Worm (Caenorhabditis elegans): ENCODE measurements around the gene hsp-17.

Gene hsp-17

ce11 chrV:8401267-8401666, 15.5 kb upstream of the hsp-17 start:
- TF ChIP-seq lin-39 (tag; optimal IDR thresholded peaks at IDR 0.05): no peak
- TF ChIP-seq lir-3 (tag; optimal IDR thresholded peaks at IDR 0.05): no peak
- no peak for TF ChIP-seq nhr-25 (tag; optimal IDR thresholded peaks at IDR 0.05; ENCODE audit: borderline replicate concordance, insufficient read depth)
- TF ChIP-seq lin-15B (tag; optimal IDR thresholded peaks at IDR 0.05): no peak
- peak; percentile 52 for TF ChIP-seq nhr-28 (tag; optimal IDR thresholded peaks at IDR 0.05)
- no peak for TF ChIP-seq nhr-41 (GFP tag; IDR thresholded peaks at IDR 0.05)
- TF ChIP-seq zip-2 (tag; optimal IDR thresholded peaks at IDR 0.05): no peak
- TF ChIP-seq F44E2.7 (GFP tag; IDR thresholded peaks at IDR 0.05): no peak
- no peak for TF ChIP-seq daf-16 (GFP tag; optimal IDR thresholded peaks at IDR 0.05)
- no peak for TF ChIP-seq daf-16 (tag; optimal IDR thresholded peaks at IDR 0.05)
- no peak for TF ChIP-seq mxl-2 (GFP tag; conservative IDR thresholded peaks at IDR 0.05)
- TF ChIP-seq madf-9 (GFP tag; conservative IDR thresholded peaks at IDR 0.05): no peak
- TF ChIP-seq unc-62 (GFP tag; optimal IDR thresholded peaks at IDR 0.05 in 1 of 2): peak in 1 of 2 experiments; percentile 45
- no peak for TF ChIP-seq unc-62 (tag; optimal IDR thresholded peaks at IDR 0.05)
- TF ChIP-seq nhr-76 (tag; optimal IDR thresholded peaks at IDR 0.05): no peak
- TF ChIP-seq mxl-3 (GFP tag; optimal IDR thresholded peaks at IDR 0.05): no peak

- TF ChIP-seq aha-1 (tag): peak; percentile 92
- TF ChIP-seq madf-5 (GFP tag; IDR thresholded peaks at IDR 0.05): no peak
- no peak for TF ChIP-seq rbr-2 (tag; optimal IDR thresholded peaks at IDR 0.05)
- no peak for TF ChIP-seq fkh-10 (GFP tag; optimal IDR thresholded peaks at IDR 0.05)
Measured at ce11 chrV:8400808-8401207, 15.1 kb upstream of the hsp-17 start.

DNA sequence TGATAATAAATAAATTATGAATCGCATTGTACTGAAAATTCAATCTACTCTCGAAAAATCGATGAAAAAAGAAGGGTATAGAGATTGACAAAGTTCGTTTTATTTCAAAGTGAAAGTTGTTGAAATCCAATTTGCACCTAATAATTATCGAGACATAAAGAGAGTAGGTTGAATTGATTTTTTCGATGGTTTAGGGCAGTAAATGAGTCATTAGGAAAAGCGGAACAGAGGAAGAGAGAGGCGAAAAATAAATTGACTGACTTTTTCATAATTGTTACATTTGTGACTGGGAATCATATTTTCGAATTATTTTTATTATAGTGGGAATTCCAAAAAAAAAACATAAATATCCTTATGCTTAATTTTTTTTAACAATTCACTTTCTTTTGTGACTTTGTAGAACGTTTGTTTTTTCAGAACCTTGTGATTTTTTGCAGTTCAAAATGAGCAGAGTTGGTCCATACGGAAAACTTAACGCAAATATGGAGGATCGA, 8.7 kb upstream of the hsp-17 start, which contains the start of the genes pho-6 and F52E1.3:
TSS of gene pho-6 (minus strand) at position 101 of the 494 bp plus-strand sequence.
TSS of gene F52E1.3 (plus strand) at position 444 of the 494 bp plus-strand sequence.
- TF ChIP-seq dve-1 (tag; optimal IDR thresholded peaks at IDR 0.05; ENCODE audit: insufficient read depth): no peak
- no peak for TF ChIP-seq nhr-42 (GFP tag; IDR thresholded peaks at IDR 0.05)
- TF ChIP-seq mep-1 (tag; optimal IDR thresholded peaks at IDR 0.05): no peak
- no peak for TF ChIP-seq nhr-76 (tag; optimal IDR thresholded peaks at IDR 0.05)
- TF ChIP-seq ctbp-1 (GFP tag; IDR thresholded peaks at IDR 0.05): no peak
- TF ChIP-seq Y5F2A.4 (GFP tag; optimal IDR thresholded peaks at IDR 0.05): no peak
- TF ChIP-seq daf-19 (GFP tag; conservative IDR thresholded peaks at IDR 0.05): no peak
- no peak for TF ChIP-seq mxl-3 (GFP tag; optimal IDR thresholded peaks at IDR 0.05)
- no peak for TF ChIP-seq nhr-11 (tag; optimal IDR thresholded peaks at IDR 0.05)
- no peak for TF ChIP-seq unc-130 (GFP tag; optimal IDR thresholded peaks at IDR 0.05)
- TF ChIP-seq duxl-1 (tag; optimal IDR thresholded peaks at IDR 0.05; ENCODE audit: poor library complexity): no peak
- no peak for TF ChIP-seq nhr-6 (tag; optimal IDR thresholded peaks at IDR 0.05)
- no peak for TF ChIP-seq F49E8.2 (tag; optimal IDR thresholded peaks at IDR 0.05; ENCODE audit: borderline replicate concordance)
- no peak for TF ChIP-seq dpl-1 (GFP tag; optimal IDR thresholded peaks at IDR 0.05)
- TF ChIP-seq snpc-1.2 (GFP tag; IDR thresholded peaks at IDR 0.05): no peak
- TF ChIP-seq Y48G9A.11 (GFP tag; IDR thresholded peaks at IDR 0.05): no peak
- no peak for TF ChIP-seq zag-1 (tag; optimal IDR thresholded peaks at IDR 0.05)
- TF ChIP-seq lim-7 (GFP tag; IDR thresholded peaks at IDR 0.05): no peak
- no peak for TF ChIP-seq tra-1 (GFP tag; IDR thresholded peaks at IDR 0.05)
- TF ChIP-seq hif-1 (tag; optimal IDR thresholded peaks at IDR 0.05): no peak

- TF ChIP-seq aha-1 (tag): peak; percentile 95
- TF ChIP-seq mdl-1 (tag; optimal IDR thresholded peaks at IDR 0.05): no peak
- TF ChIP-seq F37D6.2 (tag; optimal IDR thresholded peaks at IDR 0.05): no peak
Measured at ce11 chrV:8389307-8389706, 3.6 kb upstream of the hsp-17 start.

All from whole organism, L4 larva.